Worm (Caenorhabditis elegans): ENCODE results near the gene Y46G5A.23.

DNA sequence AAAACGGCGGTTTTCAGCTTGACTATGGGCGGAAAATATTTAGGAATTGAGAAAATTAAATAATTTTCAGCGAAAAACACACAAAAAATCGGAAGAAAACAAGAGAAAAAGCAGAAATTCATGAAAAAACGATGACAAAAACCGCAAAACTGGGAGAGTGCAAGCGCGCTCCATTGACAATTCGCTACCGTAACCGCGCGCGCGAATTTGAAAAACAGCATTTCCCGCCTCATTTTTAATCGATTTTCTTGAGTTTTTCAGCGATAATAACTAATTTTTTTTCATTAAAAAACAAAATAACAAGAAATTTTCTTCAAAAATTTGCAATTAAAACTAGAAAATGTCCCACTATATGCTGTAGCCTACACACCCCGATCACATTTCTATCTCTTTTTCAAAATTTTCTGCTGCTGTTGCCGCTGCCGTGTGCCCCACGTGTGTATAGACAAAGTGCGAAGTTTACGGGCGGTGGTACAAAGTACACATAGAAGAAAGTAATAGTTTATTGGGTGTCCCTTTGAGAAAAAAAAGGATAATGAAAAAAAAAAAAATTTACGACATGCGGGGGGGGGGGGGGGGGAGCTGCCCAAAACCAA lies 28.7 kb downstream of the Y46G5A.23 start:
- TF ChIP-seq unc-62 (GFP tag; optimal IDR thresholded peaks at IDR 0.05) (no peak), aly-2 (tag; optimal IDR thresholded peaks at IDR 0.05) (no peak), lin-15B (tag; optimal IDR thresholded peaks at IDR 0.05) (no peak), nhr-76 (tag; optimal IDR thresholded peaks at IDR 0.05) (no peak), zip-4 (GFP tag; optimal IDR thresholded peaks at IDR 0.05) (no peak), lin-35 (GFP tag; optimal IDR thresholded peaks at IDR 0.05) (peak; percentile 14 to 36), fos-1 (tag; optimal IDR thresholded peaks at IDR 0.05) (no peak), nhr-12 (tag; optimal IDR thresholded peaks at IDR 0.05) (no peak), fkh-10 (GFP tag; optimal IDR thresholded peaks at IDR 0.05) (no peak), lsy-2 (tag; optimal IDR thresholded peaks at IDR 0.05) (peak; percentile 82 to 85)

Measured in whole organism, L1 larva.